Worm (Caenorhabditis elegans) whole organism, L4/young adult: ENCODE measurements around the gene lido-18.

Experiments
- W03F9.2 ChIP-seq: fragments of 150-350 bp; optimal IDR thresholded peaks from 2 replicates; lab custom pipeline; 2014; ENCODE audit warnings: missing biosample characterization, missing genetic modification characterization
- him-1 ChIP-seq: sonication (generic microtip); optimal IDR thresholded peaks from 2 replicates; lab custom pipeline; 2016; ENCODE audit warnings: missing genotype, missing genetic modification reagents, missing genetic modification characterization, missing compliant biosample characterization

The lido-18 gene

ce11 chrIII:7716550-7716949, 54.5 kb downstream of the lido-18 start:
- TF ChIP-seq W03F9.2 (tag; lab: Kevin White, UChicago) (no peak), him-1 (tag; lab: Kevin White, UChicago) (no peak)
